Worm (Caenorhabditis elegans) whole organism, L3 larva: ENCODE results near the gene F57A10.4.

Source experiments
- R02D3.7 ChIP-seq: fragments of 150-350 bp; optimal IDR thresholded peaks from 2 replicates; lab custom pipeline; 2014; ENCODE audit warnings: missing biosample characterization, missing genetic modification characterization
- aly-2 ChIP-seq: fragments of 150-350 bp; optimal IDR thresholded peaks from 2 replicates; lab custom pipeline; 2014; ENCODE audit warnings: missing biosample characterization, missing genetic modification characterization
- ceh-82 ChIP-seq: fragments of 150-350 bp; optimal IDR thresholded peaks from 2 replicates; lab custom pipeline; 2014; ENCODE audit warnings: missing biosample characterization, missing genetic modification characterization
- egl-27 ChIP-seq: sonication (generic microtip); optimal IDR thresholded peaks from 4 replicates; lab custom pipeline; 2017; ENCODE audit warnings: missing biosample characterization, missing genetic modification reagents, missing genetic modification characterization
- elt-2 ChIP-seq: sonication (generic microtip); optimal IDR thresholded peaks from 2 replicates; lab custom pipeline; 2016; ENCODE audit warnings: missing genetic modification reagents, mild to moderate bottlenecking, missing genetic modification characterization, missing compliant biosample characterization
- fkh-10 ChIP-seq: sonication (generic microtip); optimal IDR thresholded peaks from 2 replicates; lab custom pipeline; 2017; ENCODE audit warnings: missing biosample characterization, missing genetic modification reagents, missing genetic modification characterization
- hmg-11 ChIP-seq: sonication (generic microtip); optimal IDR thresholded peaks from 2 replicates; lab custom pipeline; 2016; ENCODE audit warnings: missing genetic modification characterization, missing compliant biosample characterization
- lin-15B ChIP-seq: fragments of 150-350 bp; optimal IDR thresholded peaks from 2 replicates; lab custom pipeline; 2014; ENCODE audit warnings: missing biosample characterization, missing genetic modification characterization
- nhr-28 ChIP-seq: fragments of 150-350 bp; optimal IDR thresholded peaks from 2 replicates; lab custom pipeline; 2014; ENCODE audit warnings: missing biosample characterization, missing genetic modification characterization
- nhr-77 ChIP-seq: fragments of 150-350 bp; optimal IDR thresholded peaks from 2 replicates; lab custom pipeline; 2014; ENCODE audit warnings: missing biosample characterization, missing genetic modification characterization
- sea-2 ChIP-seq: fragments of 150-350 bp; sonication (generic microtip); optimal IDR thresholded peaks from 4 replicates; lab custom pipeline; 2014; ENCODE audit warnings: missing biosample characterization, missing genetic modification reagents, missing genetic modification characterization
- snpc-4 ChIP-seq: fragments of 150-350 bp; optimal IDR thresholded peaks from 2 replicates; lab custom pipeline; 2014; ENCODE audit warnings: missing biosample characterization, missing genetic modification characterization
- unc-62 ChIP-seq: fragments of 150-350 bp; sonication (generic microtip); optimal IDR thresholded peaks from 4 replicates; lab custom pipeline; 2014; ENCODE audit warnings: missing biosample characterization, missing genetic modification reagents, missing genetic modification characterization
- ztf-11 ChIP-seq: fragments of 150-350 bp; optimal IDR thresholded peaks from 2 replicates; lab custom pipeline; 2014; ENCODE audit warnings: missing biosample characterization, missing genetic modification characterization

DNA sequence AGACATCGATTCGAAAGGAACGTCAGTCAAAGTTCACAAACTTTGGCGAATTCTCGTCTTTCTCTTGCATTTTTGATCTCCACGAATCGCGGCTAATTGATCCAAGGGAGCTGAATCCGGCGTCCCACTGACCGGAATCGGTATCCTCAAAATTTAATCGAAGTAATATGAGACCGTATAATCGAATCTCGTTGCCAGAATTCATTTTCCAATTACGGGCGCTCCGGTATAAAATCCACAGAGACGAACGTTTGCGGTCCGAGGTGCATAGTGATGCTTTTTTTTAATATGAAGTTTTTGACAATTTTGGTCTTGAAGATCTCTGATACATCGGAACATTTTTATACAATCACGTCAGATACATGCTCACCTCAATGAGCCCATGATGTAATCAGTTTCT is 11.6 kb upstream of the F57A10.4 start:
- TF ChIP-seq nhr-77 (tag; lab: Kevin White, UChicago) (no peak), elt-2 (no peak), nhr-28 (no peak), fkh-10 (GFP tag; lab: Kevin White, UChicago) (no peak), egl-27 (tag; lab: Kevin White, UChicago) (no peak), aly-2 (no peak), hmg-11 (no peak), R02D3.7 (tag; lab: Kevin White, UChicago) (no peak), snpc-4 (tag; lab: Kevin White, UChicago) (no peak), ceh-82 (tag; lab: Kevin White, UChicago) (no peak), unc-62 (no peak), ztf-11 (no peak), lin-15B (tag; lab: Kevin White, UChicago) (no peak), sea-2 (GFP tag; lab: Kevin White, UChicago) (no peak)
